Worm (Caenorhabditis elegans): ENCODE measurements around the gene fcd-2.

ce11 chrIV:15027884-15028283 is 2.4 kb downstream of the fcd-2 start:
- TF ChIP-seq unc-86 (tag; optimal IDR thresholded peaks at IDR 0.05) (no peak), elt-2 (tag; optimal IDR thresholded peaks at IDR 0.05) (no peak), C04F5.9 (tag; optimal IDR thresholded peaks at IDR 0.05) (no peak), skn-1 (tag; optimal IDR thresholded peaks at IDR 0.05) (no peak), nhr-28 (tag; optimal IDR thresholded peaks at IDR 0.05) (no peak), nhr-85 (tag) (no peak), egl-27 (tag; optimal IDR thresholded peaks at IDR 0.05) (no peak), C16A3.4 (tag; optimal IDR thresholded peaks at IDR 0.05) (no peak), nhr-237 (tag; optimal IDR thresholded peaks at IDR 0.05) (no peak), lir-3 (tag; optimal IDR thresholded peaks at IDR 0.05; ENCODE audit: poor library complexity) (no peak), hpl-2 (GFP tag; optimal IDR thresholded peaks at IDR 0.05) (no peak), nhr-12 (tag; optimal IDR thresholded peaks at IDR 0.05) (no peak)
